Fruit fly (Drosophila melanogaster) whole organism, embryonic: ENCODE data around the gene Dup99B.
A peak's percentile ranks its signal among the peaks of the same experiment; 100 is the strongest.

Experiments
- Atf6 ChIP-seq: fragments of 200-800 bp; sonication (Bioruptor generic); IDR thresholded peaks from 2 replicates; pipeline ENCODE4 v1.3.6; 2022; ENCODE audit warnings: missing biosample characterization, missing genetic modification characterization
- Blimp-1 ChIP-seq: fragments of 200-800 bp; sonication (Bioruptor generic); optimal IDR thresholded peaks from 3 replicates; lab custom pipeline; 2018; ENCODE audit warnings: missing biosample characterization, missing genetic modification characterization, mild to moderate bottlenecking, moderate library complexity, missing genetic modification reagents
- CG10979 ChIP-seq: fragments of 200-800 bp; sonication (Bioruptor generic); optimal IDR thresholded peaks from 2 replicates; lab custom pipeline; 2018; ENCODE audit warnings: missing biosample characterization, mild to moderate bottlenecking, missing genetic modification characterization, moderate library complexity
- CG11093 ChIP-seq: fragments of 200-800 bp; sonication (Bioruptor generic); IDR thresholded peaks from 3 replicates; pipeline ENCODE4 v1.3.6; 2022; ENCODE audit warnings: missing biosample characterization, missing genetic modification characterization
- CG11456 ChIP-seq: fragments of 200-800 bp; sonication (Bioruptor generic); IDR thresholded peaks from 3 replicates; pipeline ENCODE4 v1.3.6; 2022; ENCODE audit warnings: missing biosample characterization, missing genetic modification characterization
- CG13624 ChIP-seq: fragments of 200-800 bp; sonication (Bioruptor generic); optimal IDR thresholded peaks from 2 replicates; lab custom pipeline; 2016; ENCODE audit warnings: missing biosample characterization, missing genetic modification characterization
- CG14860 ChIP-seq: fragments of 200-800 bp; sonication (Bioruptor generic); IDR thresholded peaks from 3 replicates; pipeline ENCODE4 v1.3.6; 2022; ENCODE audit warnings: missing biosample characterization, missing genetic modification characterization; ENCODE audit not compliant: partially characterized antibody
- CG1647 ChIP-seq: fragments of 200-800 bp; sonication (Bioruptor generic); optimal IDR thresholded peaks from 3 replicates; lab custom pipeline; 2016; ENCODE audit warnings: missing biosample characterization, missing genetic modification characterization
- CG17359 ChIP-seq: fragments of 200-800 bp; sonication (Bioruptor generic); optimal IDR thresholded peaks from 3 replicates; lab custom pipeline; 2018; ENCODE audit warnings: missing biosample characterization, mild to moderate bottlenecking, missing genetic modification characterization, moderate library complexity
- CG18476 ChIP-seq: fragments of 200-800 bp; sonication (Bioruptor generic); optimal IDR thresholded peaks from 2 replicates; lab custom pipeline; 2016; ENCODE audit warnings: missing biosample characterization, mild to moderate bottlenecking, missing genetic modification characterization
- CG2199 ChIP-seq: fragments of 200-800 bp; sonication (Bioruptor generic); IDR thresholded peaks from 3 replicates; pipeline ENCODE4 v1.3.6; 2022; ENCODE audit warnings: missing biosample characterization, missing genetic modification characterization
- CG33557 ChIP-seq: fragments of 200-800 bp; sonication (Bioruptor generic); optimal IDR thresholded peaks from 2 replicates; lab custom pipeline; 2019; ENCODE audit warnings: missing biosample characterization, mild to moderate bottlenecking, missing genetic modification characterization, moderate library complexity
- CG43689 ChIP-seq: fragments of 200-800 bp; sonication (Bioruptor generic); IDR thresholded peaks from 2 replicates; pipeline ENCODE4 v1.3.6; 2022; ENCODE audit warnings: missing biosample characterization, missing genetic modification characterization
- CG4424 ChIP-seq: fragments of 200-800 bp; sonication (Bioruptor generic); optimal IDR thresholded peaks from 3 replicates; lab custom pipeline; 2016; ENCODE audit warnings: missing biosample characterization, missing genetic modification characterization
- CG4820 ChIP-seq: fragments of 200-800 bp; sonication (Bioruptor generic); optimal IDR thresholded peaks from 3 replicates; lab custom pipeline; 2016; ENCODE audit warnings: missing biosample characterization, missing genetic modification characterization
- CG7963 ChIP-seq: fragments of 200-800 bp; sonication (Bioruptor generic); IDR thresholded peaks from 3 replicates; pipeline ENCODE4 v1.3.6; 2022; ENCODE audit warnings: missing biosample characterization, missing genetic modification characterization; ENCODE audit not compliant: partially characterized antibody
- CG8765 ChIP-seq: fragments of 200-800 bp; sonication (Bioruptor generic); IDR thresholded peaks from 2 replicates; pipeline ENCODE4 v1.3.6; 2022; ENCODE audit warnings: missing biosample characterization, missing genetic modification characterization
- CTCF ChIP-seq: fragments of 200-800 bp; sonication (Bioruptor generic); optimal IDR thresholded peaks from 2 replicates; lab custom pipeline; 2017; ENCODE audit warnings: missing biosample characterization, mild to moderate bottlenecking, missing genetic modification characterization, moderate library complexity
- CrebB ChIP-seq: fragments of 200-800 bp; sonication (Bioruptor generic); optimal IDR thresholded peaks from 3 replicates; lab custom pipeline; 2018; ENCODE audit warnings: missing biosample characterization, mild to moderate bottlenecking, missing genetic modification characterization
- Deaf1 ChIP-seq: fragments of 200-800 bp; optimal IDR thresholded peaks from 3 replicates; lab custom pipeline; 2019; ENCODE audit warnings: missing biosample characterization, mild to moderate bottlenecking, missing genetic modification characterization, moderate library complexity
- Dfd ChIP-seq, 2 experiments: fragments of >200 bp; optimal IDR thresholded peaks; 2 replicates each; lab custom pipeline; 2017; ENCODE audit warnings: missing biosample characterization in 2 of 2, missing genetic modification characterization in 2 of 2
- Dref ChIP-seq: fragments of 200-800 bp; sonication (Bioruptor generic); IDR thresholded peaks from 2 replicates; pipeline ENCODE4 v1.3.6; 2022; ENCODE audit warnings: missing biosample characterization, missing genetic modification characterization
- Hr78 ChIP-seq, 2 experiments: fragments of 200-800 bp in 1 of 2; fragments of >200 bp in 1 of 2; sonication (Bioruptor generic) in 1 of 2; optimal IDR thresholded peaks; 2 replicates each; lab custom pipeline; 2017 to 2019; ENCODE audit warnings: missing biosample characterization in 2 of 2, missing genetic modification characterization in 2 of 2, mild to moderate bottlenecking in 1 of 2, moderate library complexity in 1 of 2
- Jarid2 ChIP-seq: fragments of 200-800 bp; sonication (Bioruptor generic); optimal IDR thresholded peaks from 3 replicates; lab custom pipeline; 2017; ENCODE audit warnings: mild to moderate bottlenecking, missing biosample characterization, missing genetic modification reagents, missing genetic modification characterization
- NFAT ChIP-seq: fragments of 200-800 bp; sonication (Bioruptor generic); IDR thresholded peaks from 2 replicates; pipeline ENCODE4 v1.3.6; 2022; ENCODE audit warnings: missing biosample characterization, missing genetic modification characterization
- Oli ChIP-seq: fragments of 200-800 bp; sonication (Bioruptor generic); optimal IDR thresholded peaks from 2 replicates; lab custom pipeline; 2018; ENCODE audit warnings: missing biosample characterization, mild to moderate bottlenecking, missing genetic modification characterization, moderate library complexity
- Ravus ChIP-seq: fragments of 200-800 bp; sonication (Bioruptor generic); IDR thresholded peaks from 2 replicates; pipeline ENCODE4 v1.3.6; 2022; ENCODE audit warnings: missing biosample characterization, missing genetic modification characterization
- Side ChIP-seq: fragments of 200-800 bp; sonication (Bioruptor generic); optimal IDR thresholded peaks from 2 replicates; lab custom pipeline; 2016; ENCODE audit warnings: missing biosample characterization, missing genetic modification characterization
- Vsx1 ChIP-seq: fragments of 200-800 bp; sonication (Bioruptor generic); optimal IDR thresholded peaks from 2 replicates; lab custom pipeline; 2017; ENCODE audit warnings: missing biosample characterization, mild to moderate bottlenecking, missing genetic modification characterization, missing genetic modification reagents
- aop ChIP-seq: fragments of 200-800 bp; sonication (Bioruptor generic); IDR thresholded peaks from 2 replicates; pipeline ENCODE4 v1.3.6; 2022; ENCODE audit warnings: missing biosample characterization, missing genetic modification characterization
- ase ChIP-seq: fragments of 200-800 bp; sonication (Bioruptor generic); IDR thresholded peaks from 3 replicates; pipeline ENCODE4 v1.3.6; 2022; ENCODE audit warnings: missing biosample characterization, missing genetic modification characterization
- bab2 ChIP-seq: fragments of 200-800 bp; sonication (Bioruptor generic); optimal IDR thresholded peaks from 2 replicates; lab custom pipeline; 2016; ENCODE audit warnings: missing biosample characterization, missing genetic modification characterization
- bsh ChIP-seq, 2 experiments: fragments of 200-800 bp; sonication (Bioruptor generic); optimal IDR thresholded peaks; 2 replicates each; lab custom pipeline; 2017 to 2018; ENCODE audit warnings: mild to moderate bottlenecking in 2 of 2, missing biosample characterization in 2 of 2, missing genetic modification characterization in 2 of 2, moderate library complexity in 1 of 2
- chm ChIP-seq: fragments of 200-800 bp; sonication (Bioruptor generic); IDR thresholded peaks from 2 replicates; pipeline ENCODE4 v1.3.6; 2022; ENCODE audit warnings: missing biosample characterization, missing genetic modification characterization
- crol ChIP-seq: fragments of 200-800 bp; sonication (Bioruptor generic); IDR thresholded peaks from 2 replicates; pipeline ENCODE4 v1.3.6; 2022; ENCODE audit warnings: missing biosample characterization, missing genetic modification characterization
- danr ChIP-seq: fragments of 200-800 bp; sonication (Bioruptor generic); IDR thresholded peaks from 2 replicates; pipeline ENCODE4 v1.3.6; 2022; ENCODE audit warnings: missing biosample characterization, missing genetic modification characterization
- fd64A ChIP-seq: fragments of 200-800 bp; sonication (Bioruptor generic); optimal IDR thresholded peaks from 3 replicates; lab custom pipeline; 2018; ENCODE audit warnings: missing biosample characterization, mild to moderate bottlenecking, missing genetic modification characterization
- gcm2 ChIP-seq: fragments of 200-800 bp; sonication (Bioruptor generic); optimal IDR thresholded peaks from 2 replicates; lab custom pipeline; 2016; ENCODE audit warnings: missing biosample characterization, missing genetic modification characterization
- gro ChIP-seq: fragments of 200-800 bp; sonication (Bioruptor generic); optimal IDR thresholded peaks from 2 replicates; lab custom pipeline; 2016; ENCODE audit warnings: missing biosample characterization, missing genetic modification characterization
- hth ChIP-seq: fragments of >200 bp; optimal IDR thresholded peaks from 2 replicates; lab custom pipeline; 2017; ENCODE audit warnings: inconsistent platforms
- insv ChIP-seq, 2 experiments: fragments of 200-800 bp; sonication (Bioruptor generic); optimal IDR thresholded peaks; 3 replicates each; lab custom pipeline; 2016 to 2018; ENCODE audit warnings: missing biosample characterization in 2 of 2, missing genetic modification characterization in 2 of 2
- jigr1 ChIP-seq: fragments of 200-800 bp; sonication (Bioruptor generic); IDR thresholded peaks from 3 replicates; pipeline ENCODE4 v1.3.6; 2022; ENCODE audit warnings: missing biosample characterization, missing genetic modification characterization
- luna ChIP-seq: fragments of 200-800 bp; sonication (Bioruptor generic); optimal IDR thresholded peaks from 2 replicates; lab custom pipeline; 2016; ENCODE audit warnings: missing biosample characterization, missing genetic modification characterization
- onecut ChIP-seq: fragments of 200-800 bp; sonication (Bioruptor generic); IDR thresholded peaks from 2 replicates; pipeline ENCODE4 v1.3.6; 2022; ENCODE audit warnings: missing biosample characterization, missing genetic modification characterization
- otp ChIP-seq: fragments of 200-800 bp; sonication (Bioruptor generic); IDR thresholded peaks from 3 replicates; pipeline ENCODE4, ENCODE4 v1.3.6; 2022; ENCODE audit warnings: missing biosample characterization, missing genetic modification characterization
- sd ChIP-seq: fragments of 200-800 bp; sonication (Bioruptor generic); optimal IDR thresholded peaks from 3 replicates; lab custom pipeline; 2018; ENCODE audit warnings: missing biosample characterization, mild to moderate bottlenecking, missing genetic modification characterization, moderate library complexity
- sima ChIP-seq: fragments of 200-800 bp; sonication (Bioruptor generic); optimal IDR thresholded peaks from 2 replicates; lab custom pipeline; 2016; ENCODE audit warnings: missing biosample characterization, missing genetic modification characterization
- slou ChIP-seq: fragments of 200-800 bp; sonication (Bioruptor generic); optimal IDR thresholded peaks from 3 replicates; lab custom pipeline; 2016; ENCODE audit warnings: missing biosample characterization, missing genetic modification characterization
- tgo ChIP-seq: fragments of 200-800 bp; sonication (Bioruptor generic); IDR thresholded peaks from 3 replicates; pipeline ENCODE4 v1.3.6; 2022; ENCODE audit warnings: missing biosample characterization, missing genetic modification characterization
- twi ChIP-seq: fragments of 200-800 bp; optimal IDR thresholded peaks from 2 replicates; lab custom pipeline; 2019; ENCODE audit warnings: missing biosample characterization, mild to moderate bottlenecking, missing genetic modification characterization, moderate library complexity
- tx ChIP-seq: fragments of 200-800 bp; sonication (Bioruptor generic); optimal IDR thresholded peaks from 2 replicates; lab custom pipeline; 2016; ENCODE audit warnings: missing biosample characterization, missing genetic modification characterization
- usp ChIP-seq: fragments of >200 bp; optimal IDR thresholded peaks from 2 replicates; lab custom pipeline; 2017; ENCODE audit warnings: missing biosample characterization, missing genetic modification characterization

The Dup99B gene

DNA sequence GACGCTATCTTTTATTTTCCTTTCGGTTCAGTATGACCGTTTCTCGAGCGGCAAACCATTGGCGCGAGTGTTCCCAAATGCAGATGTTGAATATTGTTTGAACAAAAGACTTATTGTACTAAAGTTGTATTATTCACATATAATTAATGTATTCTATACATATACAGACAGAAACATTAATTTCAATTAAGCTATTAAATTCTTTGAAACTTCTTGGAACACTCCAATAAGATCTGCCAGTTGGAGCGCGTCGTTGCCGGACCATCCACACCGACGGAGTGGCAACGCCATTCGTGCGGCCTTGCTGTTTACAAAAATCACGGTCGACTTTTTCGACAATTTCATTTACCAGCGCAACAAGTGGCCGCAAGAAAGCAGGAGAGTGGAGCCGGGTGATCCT lies 29.9 kb upstream of the Dup99B start, which contains the start of the genes Wdr24 and IntS11 (continued):
- TF ChIP-seq gro (GFP tag; lab: Kevin White, UChicago): peak; percentile 57
- TF ChIP-seq bab2 (GFP tag; lab: Kevin White, UChicago): peak; percentile 79
- no peak for TF ChIP-seq Vsx1 (GFP tag; lab: Kevin White, UChicago)
- TF ChIP-seq CTCF (GFP tag; lab: Kevin White, UChicago): peak; percentile 41
- peak; percentile 54 for TF ChIP-seq CG10979 (tag; lab: Kevin White, UChicago)
- TF ChIP-seq otp: peak; percentile 65; the same call in 1 of the 3 replicates
- peak; percentile 82 for TF ChIP-seq CG18476 (GFP tag; lab: Kevin White, UChicago)
- peak; percentile 70; the same call in 2 of the 3 replicates for TF ChIP-seq CG2199 (GFP tag; lab: Robert Waterston, UW)
- peak; percentile 90 for TF ChIP-seq CG11093 (GFP tag; lab: Robert Waterston, UW)
- no peak for TF ChIP-seq hth
- TF ChIP-seq CG11456: peak; percentile 93
- peak; percentile 90 for TF ChIP-seq danr (GFP tag; lab: Robert Waterston, UW)
- peak; percentile 80 for TF ChIP-seq CG43689 (GFP tag; lab: Robert Waterston, UW)
- peak; percentile 91 for TF ChIP-seq tgo (GFP tag; lab: Robert Waterston, UW)
- peak; percentile 71 for TF ChIP-seq twi (tag; lab: Kevin White, UChicago)
- no peak for TF ChIP-seq sd
- peak; percentile 69 for TF ChIP-seq chm
- TF ChIP-seq CG8765 (GFP tag; lab: Robert Waterston, UW): peak; percentile 85; the same call in 1 of the 2 replicates
- peak; percentile 70 to 72 for TF ChIP-seq bsh (GFP tag; optimal IDR thresholded peaks at IDR 0.05; lab: Kevin White, UChicago)
- TF ChIP-seq sima (GFP tag; lab: Kevin White, UChicago): no peak
- peak; percentile 61 for TF ChIP-seq Deaf1
- TF ChIP-seq Ravus: peak; percentile 68
- TF ChIP-seq CG4820: peak; percentile 57
- peak; percentile 70 for TF ChIP-seq Oli (tag; lab: Kevin White, UChicago)
- no peak for TF ChIP-seq usp (GFP tag; lab: Kevin White, UChicago)
- peak; percentile 89 for TF ChIP-seq Atf6 (GFP tag; lab: Robert Waterston, UW)
- peak; percentile 4 for TF ChIP-seq gcm2
- TF ChIP-seq Side (GFP tag; lab: Kevin White, UChicago): no peak
- peak; percentile 31 to 94 for TF ChIP-seq insv (GFP tag; optimal IDR thresholded peaks at IDR 0.05; lab: Kevin White, UChicago)
- TF ChIP-seq tx (GFP tag; lab: Kevin White, UChicago): peak; percentile 60
- peak; percentile 42 for TF ChIP-seq CG4424 (GFP tag; lab: Kevin White, UChicago)
- TF ChIP-seq Blimp-1 (GFP tag; lab: Kevin White, UChicago): no peak
- peak; percentile 86 for TF ChIP-seq CG13624 (GFP tag; lab: Kevin White, UChicago)
- TF ChIP-seq Hr78 (GFP tag; optimal IDR thresholded peaks at IDR 0.05; lab: Kevin White, UChicago): no peak
- peak; percentile 70 for TF ChIP-seq CG17359 (tag; lab: Kevin White, UChicago)
- peak; percentile 86 for TF ChIP-seq ase (GFP tag; lab: Robert Waterston, UW)
- TF ChIP-seq CG1647 (GFP tag; lab: Kevin White, UChicago): peak; percentile 64
- TF ChIP-seq CrebB (tag; lab: Kevin White, UChicago): peak; percentile 79
- TF ChIP-seq NFAT (GFP tag; lab: Robert Waterston, UW): peak; percentile 95
- TF ChIP-seq CG33557 (GFP tag; lab: Kevin White, UChicago): peak; percentile 10
- TF ChIP-seq onecut (GFP tag; lab: Robert Waterston, UW): peak; percentile 23
- peak; percentile 14; the same call in 1 of the 2 replicates for TF ChIP-seq aop (GFP tag; lab: Robert Waterston, UW)
- no peak for TF ChIP-seq CG14860
- peak; percentile 12 for TF ChIP-seq luna (GFP tag; lab: Kevin White, UChicago)
- peak; percentile 92 for TF ChIP-seq jigr1 (GFP tag; lab: Robert Waterston, UW)
- no peak for TF ChIP-seq CG7963 (GFP tag; lab: Robert Waterston, UW)
- TF ChIP-seq fd64A (GFP tag; lab: Kevin White, UChicago): no peak
- TF ChIP-seq crol (GFP tag; lab: Robert Waterston, UW): no peak
- peak; percentile 43 for TF ChIP-seq Dref (GFP tag; lab: Robert Waterston, UW)
- TF ChIP-seq Jarid2: no peak
- peak; percentile 57 for TF ChIP-seq slou (GFP tag; lab: Kevin White, UChicago)
- no peak for TF ChIP-seq Dfd (GFP tag; optimal IDR thresholded peaks at IDR 0.05; lab: Kevin White, UChicago)
